Worm (Caenorhabditis elegans): ENCODE measurements around the gene srlf-28.

ce11 chrIV:14389070-14389469, 45.4 kb upstream of the srlf-28 start:
- TF ChIP-seq lin-11 (tag; optimal IDR thresholded peaks at IDR 0.05), result no peak
- TF ChIP-seq lin-39 (tag; optimal IDR thresholded peaks at IDR 0.05), result no peak
- peak; percentile 35 for TF ChIP-seq nhr-25 (tag; optimal IDR thresholded peaks at IDR 0.05)
- no peak for TF ChIP-seq crh-2 (tag; optimal IDR thresholded peaks at IDR 0.05)
- TF ChIP-seq aly-2 (tag; optimal IDR thresholded peaks at IDR 0.05), result no peak

Data from whole organism, L2 larva.